Worm (Caenorhabditis elegans): ENCODE measurements around the gene T09D3.3.

- TF ChIP-seq unc-62 (GFP tag; optimal IDR thresholded peaks at IDR 0.05) (no peak), tbx-8 (GFP tag; optimal IDR thresholded peaks at IDR 0.05) (no peak), nhr-76 (tag; optimal IDR thresholded peaks at IDR 0.05) (no peak), lsy-2 (tag; optimal IDR thresholded peaks at IDR 0.05) (no peak), nhr-237 (tag; optimal IDR thresholded peaks at IDR 0.05) (no peak), lin-13 (tag; optimal IDR thresholded peaks at IDR 0.05) (no peak), blmp-1 (tag; optimal IDR thresholded peaks at IDR 0.05) (no peak), ces-1 (GFP tag; optimal IDR thresholded peaks at IDR 0.05) (no peak), unc-39 (tag; optimal IDR thresholded peaks at IDR 0.05) (no peak), snpc-4 (tag; optimal IDR thresholded peaks at IDR 0.05) (no peak), elt-1 (tag; optimal IDR thresholded peaks at IDR 0.05; ENCODE audit: borderline replicate concordance, insufficient read depth) (no peak), pha-4 (tag; optimal IDR thresholded peaks at IDR 0.05) (no peak)
Measured at ce11 chrV:5312453-5312852, 36.9 kb downstream of the T09D3.3 start, which contains the start of gene C10G8.3.
